Fruit fly (Drosophila melanogaster) whole organism, pupa: ENCODE measurements around the gene CG15200.

Experiments
- CG10348 ChIP-seq: fragments of 200-800 bp; sonication (Bioruptor generic); IDR thresholded peaks from 2 replicates; pipeline ENCODE4 v1.3.6; 2022; ENCODE audit warnings: missing biosample characterization, missing genetic modification characterization
- CG12605 ChIP-seq: fragments of 200-800 bp; sonication (Bioruptor generic); IDR thresholded peaks from 2 replicates; pipeline ENCODE4 v1.3.6; 2022; ENCODE audit warnings: missing biosample characterization, missing genetic modification characterization
- CG13204 ChIP-seq: fragments of 200-800 bp; sonication (Bioruptor generic); optimal IDR thresholded peaks from 2 replicates; lab custom pipeline; 2018; ENCODE audit warnings: missing biosample characterization, mild to moderate bottlenecking, missing genetic modification characterization, moderate library complexity
- CG15710 ChIP-seq: fragments of 200-800 bp; sonication (Bioruptor generic); optimal IDR thresholded peaks from 2 replicates; lab custom pipeline; 2018; ENCODE audit warnings: missing biosample characterization, mild to moderate bottlenecking, missing genetic modification characterization, moderate library complexity
- CG17806 ChIP-seq: fragments of 200-800 bp; sonication (Bioruptor generic); optimal IDR thresholded peaks from 2 replicates; lab custom pipeline; 2018; ENCODE audit warnings: missing biosample characterization, mild to moderate bottlenecking, missing genetic modification characterization, moderate library complexity
- CG32121 ChIP-seq: fragments of 200-800 bp; sonication (Bioruptor generic); IDR thresholded peaks from 2 replicates; pipeline ENCODE4 v1.3.6; 2022; ENCODE audit warnings: missing biosample characterization, missing genetic modification characterization
- CG4496 ChIP-seq: fragments of 200-800 bp; sonication (Bioruptor generic); IDR thresholded peaks from 3 replicates; pipeline ENCODE4 v1.3.6; 2022; ENCODE audit warnings: missing biosample characterization, missing genetic modification characterization
- CG8159 ChIP-seq: fragments of 200-800 bp; sonication (Bioruptor generic); optimal IDR thresholded peaks from 3 replicates; lab custom pipeline; 2018; ENCODE audit warnings: missing biosample characterization, mild to moderate bottlenecking, missing genetic modification characterization, moderate library complexity
- Pif1A ChIP-seq: fragments of 200-800 bp; sonication (Bioruptor generic); optimal IDR thresholded peaks from 3 replicates; lab custom pipeline; 2016; ENCODE audit warnings: missing biosample characterization, missing genetic modification characterization
- Pif1B ChIP-seq: fragments of 200-800 bp; sonication (Bioruptor generic); optimal IDR thresholded peaks from 3 replicates; lab custom pipeline; 2016; ENCODE audit warnings: missing biosample characterization, missing genetic modification characterization
- Snoo ChIP-seq: fragments of 200-800 bp; sonication (Bioruptor generic); optimal IDR thresholded peaks from 3 replicates; lab custom pipeline; 2017; ENCODE audit warnings: missing biosample characterization, mild to moderate bottlenecking, missing genetic modification characterization, inconsistent platforms
- fd96Ca ChIP-seq: fragments of 200-800 bp; sonication (Bioruptor generic); IDR thresholded peaks from 3 replicates; pipeline ENCODE4 v1.3.6; 2022; ENCODE audit warnings: missing biosample characterization, missing genetic modification characterization
- gl ChIP-seq: fragments of 200-800 bp; sonication (Bioruptor generic); optimal IDR thresholded peaks from 2 replicates; lab custom pipeline; 2018; ENCODE audit warnings: missing biosample characterization, mild to moderate bottlenecking, missing genetic modification characterization

DNA sequence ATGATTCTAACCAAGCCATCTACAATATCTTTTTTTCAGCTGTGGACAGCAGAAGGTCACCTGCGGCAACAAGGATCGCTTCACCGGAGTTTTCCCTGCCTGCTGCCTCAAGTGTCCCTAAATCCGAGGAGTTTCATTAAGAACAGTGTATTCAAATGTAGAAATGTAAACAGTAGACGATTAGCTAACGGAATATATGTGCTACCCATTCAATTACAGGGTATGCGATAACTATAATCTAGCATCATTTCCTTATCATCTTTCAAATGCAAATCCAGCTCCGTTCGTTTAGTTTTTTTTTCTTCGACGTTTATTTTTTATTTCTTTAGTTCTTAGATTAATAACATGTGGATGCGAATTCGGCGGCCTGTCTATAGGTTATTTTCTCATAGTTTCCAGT is 38.2 kb upstream of the CG15200 start:
- no peak for TF ChIP-seq CG32121 (GFP tag; lab: Robert Waterston, UW)
- TF ChIP-seq CG15710 (tag; lab: Kevin White, UChicago) = no peak
- TF ChIP-seq Pif1A (GFP tag; lab: Kevin White, UChicago) = no peak
- no peak for TF ChIP-seq gl (tag; lab: Kevin White, UChicago)
- TF ChIP-seq CG13204 (GFP tag; lab: Kevin White, UChicago) = no peak
- no peak for TF ChIP-seq CG12605 (GFP tag; lab: Robert Waterston, UW)
- no peak for TF ChIP-seq CG17806
- no peak for TF ChIP-seq CG8159 (tag; lab: Kevin White, UChicago)
- no peak for TF ChIP-seq Pif1B (GFP tag; lab: Kevin White, UChicago)
- TF ChIP-seq fd96Ca (GFP tag; lab: Robert Waterston, UW) = no peak
- TF ChIP-seq CG10348 (GFP tag; lab: Robert Waterston, UW) = no peak
- no peak for TF ChIP-seq CG4496 (GFP tag; lab: Robert Waterston, UW)
- no peak for TF ChIP-seq Snoo
